Worm (Caenorhabditis elegans) whole organism, L2 larva: Measurements from ENCODE around the gene clec-56.

Experiments used
- C34F6.9 ChIP-seq: fragments of 150-350 bp; optimal IDR thresholded peaks from 2 replicates; lab custom pipeline; 2014; ENCODE audit warnings: missing biosample characterization, missing genetic modification characterization
- F13H6.1 ChIP-seq: sonication (generic microtip); optimal IDR thresholded peaks from 2 replicates; lab custom pipeline; 2016; ENCODE audit warnings: missing genetic modification characterization, missing compliant biosample characterization
- R02D3.7 ChIP-seq: fragments of 150-350 bp; optimal IDR thresholded peaks from 2 replicates; lab custom pipeline; 2014; ENCODE audit warnings: missing biosample characterization, missing genetic modification characterization
- Y55F3AM.14 ChIP-seq: fragments of 200-800 bp; sonication (Bioruptor generic); optimal IDR thresholded peaks from 2 replicates; lab custom pipeline; 2018; ENCODE audit warnings: mild to moderate bottlenecking, missing genetic modification characterization, missing compliant biosample characterization
- ZK546.5 ChIP-seq: sonication (generic microtip); optimal IDR thresholded peaks from 2 replicates; lab custom pipeline; 2017; ENCODE audit warnings: missing biosample characterization, missing genetic modification characterization
- alr-1 ChIP-seq: fragments of 150-350 bp; optimal IDR thresholded peaks from 2 replicates; lab custom pipeline; 2014; ENCODE audit warnings: missing biosample characterization, missing genetic modification characterization
- aly-2 ChIP-seq: fragments of 150-350 bp; optimal IDR thresholded peaks from 2 replicates; lab custom pipeline; 2014; ENCODE audit warnings: missing biosample characterization, missing genetic modification characterization
- ama-1 ChIP-seq: fragments of 150-350 bp; optimal IDR thresholded peaks from 2 replicates; lab custom pipeline; 2018; ENCODE audit warnings: inconsistent platforms
- blmp-1 ChIP-seq: sonication (generic microtip); optimal IDR thresholded peaks from 2 replicates; lab custom pipeline; 2017; ENCODE audit warnings: missing genetic modification characterization, mild to moderate bottlenecking, missing compliant biosample characterization, antibody characterized with exemption, moderate library complexity; ENCODE audit not compliant: insufficient read depth
- ceh-16 ChIP-seq: fragments of 150-350 bp; optimal IDR thresholded peaks from 2 replicates; lab custom pipeline; 2014; ENCODE audit warnings: missing biosample characterization, missing genetic modification characterization
- ceh-82 ChIP-seq: fragments of 150-350 bp; optimal IDR thresholded peaks from 2 replicates; lab custom pipeline; 2014; ENCODE audit warnings: missing biosample characterization, missing genetic modification characterization
- crh-2 ChIP-seq: sonication (generic microtip); optimal IDR thresholded peaks from 2 replicates; lab custom pipeline; 2017; ENCODE audit warnings: missing biosample characterization, missing genetic modification characterization
- dmd-4 ChIP-seq: sonication (generic microtip); optimal IDR thresholded peaks from 2 replicates; lab custom pipeline; 2017; ENCODE audit warnings: missing biosample characterization, missing genetic modification characterization
- egl-27 ChIP-seq: sonication (generic microtip); optimal IDR thresholded peaks from 3 replicates; lab custom pipeline; 2017; ENCODE audit warnings: missing biosample characterization, missing genetic modification reagents, missing genetic modification characterization
- elt-1 ChIP-seq: fragments of 150-350 bp; optimal IDR thresholded peaks from 2 replicates; lab custom pipeline; 2014; ENCODE audit warnings: missing biosample characterization, missing genetic modification characterization
- elt-3 ChIP-seq: sonication (generic microtip); optimal IDR thresholded peaks from 2 replicates; lab custom pipeline; 2017; ENCODE audit warnings: missing biosample characterization, missing genetic modification characterization
- fos-1 ChIP-seq: fragments of 150-350 bp; optimal IDR thresholded peaks from 2 replicates; lab custom pipeline; 2014; ENCODE audit warnings: missing biosample characterization, missing genetic modification characterization
- gmeb-1 ChIP-seq: fragments of 150-350 bp; optimal IDR thresholded peaks from 2 replicates; lab custom pipeline; 2014; ENCODE audit warnings: missing biosample characterization, missing genetic modification characterization
- lin-11 ChIP-seq: fragments of 150-350 bp; sonication (generic microtip); optimal IDR thresholded peaks from 2 replicates; lab custom pipeline; 2014; ENCODE audit warnings: missing biosample characterization, missing genetic modification characterization, inconsistent platforms, mixed read lengths
- lin-13 ChIP-seq: fragments of 150-350 bp; optimal IDR thresholded peaks from 2 replicates; lab custom pipeline; 2014; ENCODE audit warnings: missing biosample characterization, missing genetic modification reagents, missing genetic modification characterization
- lin-39 ChIP-seq: fragments of 150-350 bp; optimal IDR thresholded peaks from 2 replicates; lab custom pipeline; 2014; ENCODE audit warnings: missing biosample characterization, missing genetic modification reagents, missing genetic modification characterization
- lsy-2 ChIP-seq, 2 experiments: fragments of 150-350 bp in 1 of 2; sonication (generic microtip) in 1 of 2; optimal IDR thresholded peaks; 2 replicates each; lab custom pipeline; 2014 to 2017; ENCODE audit warnings: missing biosample characterization in 2 of 2, missing genetic modification characterization in 2 of 2
- mab-5 ChIP-seq: fragments of 150-350 bp; optimal IDR thresholded peaks from 2 replicates; lab custom pipeline; 2014; ENCODE audit warnings: missing biosample characterization, missing genetic modification characterization
- mbf-1 ChIP-seq: sonication (generic microtip); optimal IDR thresholded peaks from 2 replicates; lab custom pipeline; 2017; ENCODE audit warnings: missing biosample characterization, missing genetic modification characterization
- mdl-1 ChIP-seq, 2 experiments: fragments of 150-350 bp in 1 of 2; sonication (generic microtip) in 1 of 2; optimal IDR thresholded peaks; 2 replicates each; lab custom pipeline; 2017; ENCODE audit warnings: missing biosample characterization in 2 of 2, missing genetic modification characterization in 2 of 2
- nhr-10 ChIP-seq: sonication (generic microtip); optimal IDR thresholded peaks from 2 replicates; lab custom pipeline; 2017; ENCODE audit warnings: missing biosample characterization, missing genetic modification characterization
- nhr-11 ChIP-seq: fragments of 150-350 bp; optimal IDR thresholded peaks from 2 replicates; lab custom pipeline; 2014; ENCODE audit warnings: missing biosample characterization, missing genetic modification characterization
- nhr-12 ChIP-seq: fragments of 150-350 bp; optimal IDR thresholded peaks from 2 replicates; lab custom pipeline; 2014; ENCODE audit warnings: missing biosample characterization, missing genetic modification characterization
- nhr-129 ChIP-seq: fragments of 150-350 bp; optimal IDR thresholded peaks from 2 replicates; lab custom pipeline; 2014; ENCODE audit warnings: missing biosample characterization, missing genetic modification characterization
- nhr-21 ChIP-seq: fragments of 150-350 bp; optimal IDR thresholded peaks from 2 replicates; lab custom pipeline; 2014; ENCODE audit warnings: missing biosample characterization, missing genetic modification characterization
- nhr-23 ChIP-seq: fragments of 150-350 bp; optimal IDR thresholded peaks from 2 replicates; lab custom pipeline; 2014; ENCODE audit warnings: missing biosample characterization, missing genetic modification reagents, missing genetic modification characterization
- nhr-237 ChIP-seq: fragments of 150-350 bp; optimal IDR thresholded peaks from 2 replicates; lab custom pipeline; 2014; ENCODE audit warnings: missing biosample characterization, missing genetic modification characterization
- nhr-25 ChIP-seq: fragments of 150-350 bp; sonication (generic microtip); optimal IDR thresholded peaks from 3 replicates; lab custom pipeline; 2014; ENCODE audit warnings: missing biosample characterization, missing genetic modification characterization
- nhr-6 ChIP-seq: fragments of 150-350 bp; optimal IDR thresholded peaks from 2 replicates; lab custom pipeline; 2014; ENCODE audit warnings: missing biosample characterization, missing genetic modification characterization
- nhr-77 ChIP-seq: fragments of 150-350 bp; optimal IDR thresholded peaks from 2 replicates; lab custom pipeline; 2014; ENCODE audit warnings: missing biosample characterization, missing genetic modification characterization
- peb-1 ChIP-seq: fragments of 150-350 bp; optimal IDR thresholded peaks from 2 replicates; lab custom pipeline; 2014; ENCODE audit warnings: missing biosample characterization, missing genetic modification characterization
- sem-4 ChIP-seq: fragments of 150-350 bp; optimal IDR thresholded peaks from 2 replicates; lab custom pipeline; 2014; ENCODE audit warnings: missing biosample characterization, missing genetic modification reagents, missing genetic modification characterization
- skn-1 ChIP-seq: sonication (generic microtip); optimal IDR thresholded peaks from 2 replicates; lab custom pipeline; 2017; ENCODE audit warnings: missing biosample characterization, missing genetic modification characterization
- sma-3 ChIP-seq: sonication (generic microtip); optimal IDR thresholded peaks from 2 replicates; lab custom pipeline; 2016; ENCODE audit warnings: missing genetic modification reagents, missing genetic modification characterization, missing compliant biosample characterization
- sma-9 ChIP-seq, 2 experiments: fragments of 150-350 bp in 1 of 2; sonication (generic microtip) in 1 of 2; optimal IDR thresholded peaks; 2 replicates each; lab custom pipeline; 2014 to 2016; ENCODE audit warnings: missing genetic modification characterization in 2 of 2, mild to moderate bottlenecking in 1 of 2, missing biosample characterization in 1 of 2, missing compliant biosample characterization in 1 of 2, missing genetic modification reagents in 1 of 2, moderate library complexity in 1 of 2
- snpc-4 ChIP-seq: fragments of 150-350 bp; optimal IDR thresholded peaks from 2 replicates; lab custom pipeline; 2014; ENCODE audit warnings: missing biosample characterization, missing genetic modification characterization
- unc-39 ChIP-seq: fragments of 150-350 bp; optimal IDR thresholded peaks from 2 replicates; lab custom pipeline; 2014; ENCODE audit warnings: missing biosample characterization, missing genetic modification characterization
- unc-55 ChIP-seq: fragments of 150-350 bp; sonication (generic microtip); optimal IDR thresholded peaks from 3 replicates; lab custom pipeline; 2014; ENCODE audit warnings: missing biosample characterization, missing genetic modification reagents, missing genetic modification characterization
- unc-62 ChIP-seq: fragments of 150-350 bp; optimal IDR thresholded peaks from 2 replicates; lab custom pipeline; 2014; ENCODE audit warnings: missing biosample characterization, missing genetic modification reagents, missing genetic modification characterization
- zag-1 ChIP-seq: fragments of 150-350 bp; optimal IDR thresholded peaks from 2 replicates; lab custom pipeline; 2014; ENCODE audit warnings: missing biosample characterization, missing genetic modification characterization
- ztf-1 ChIP-seq: fragments of 200-800 bp; sonication (Bioruptor generic); conservative IDR thresholded peaks from 2 replicates; pipeline ENCODE4 v1.3.6; 2022; ENCODE audit warnings: missing genetic modification characterization, missing compliant biosample characterization
- ztf-11 ChIP-seq: sonication (generic microtip); optimal IDR thresholded peaks from 2 replicates; lab custom pipeline; 2017; ENCODE audit warnings: missing biosample characterization, missing genetic modification characterization
- ztf-4 ChIP-seq: fragments of 150-350 bp; optimal IDR thresholded peaks from 2 replicates; lab custom pipeline; 2014; ENCODE audit warnings: missing biosample characterization, missing genetic modification characterization

The clec-56 gene

DNA sequence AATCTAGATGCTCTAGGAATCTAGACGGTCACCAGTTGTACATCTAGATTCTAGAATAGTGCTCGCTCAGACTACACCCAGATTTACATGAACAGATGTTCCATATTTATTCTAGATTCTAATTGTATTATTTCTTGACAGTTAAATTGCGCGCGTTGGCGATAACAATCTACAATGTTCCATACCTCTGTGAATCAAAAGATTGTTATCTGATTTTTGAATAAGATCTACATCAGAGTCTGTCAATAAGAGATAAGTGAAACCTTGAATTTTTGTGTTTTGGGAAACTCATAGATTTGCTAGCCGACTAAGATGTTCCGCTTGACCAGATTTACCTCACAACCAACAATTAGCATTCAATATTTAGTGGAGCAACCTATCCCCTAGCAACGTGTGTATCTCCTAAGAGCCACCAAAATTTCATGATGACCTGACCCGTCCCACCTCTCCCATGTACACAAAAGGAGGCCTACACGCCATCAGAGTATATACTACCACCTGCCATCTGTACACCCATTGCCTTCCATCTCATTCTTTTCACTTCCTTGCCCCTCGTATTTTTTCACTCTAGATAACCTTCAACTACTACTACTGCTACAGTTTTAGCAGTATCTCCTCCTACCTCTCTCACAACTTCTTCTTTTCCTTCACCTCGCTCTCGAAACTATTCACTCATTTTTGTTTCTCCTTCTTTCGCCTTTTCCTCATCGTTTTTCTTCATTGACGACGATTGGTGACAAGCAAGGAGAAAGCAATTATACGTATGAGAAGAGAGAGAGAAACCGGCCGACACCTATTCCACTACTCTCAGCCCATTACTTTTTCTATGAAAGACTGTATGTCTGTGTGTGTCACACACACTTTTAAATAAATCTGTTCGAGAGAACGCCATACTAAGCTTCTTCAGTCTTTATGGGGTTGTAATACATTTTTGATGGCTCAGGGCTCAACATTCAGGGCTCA is 32.8 kb downstream of the clec-56 start:
- TF ChIP-seq mab-5 (tag; lab: Kevin White, UChicago) (no peak), ztf-11 (tag; lab: Kevin White, UChicago) (no peak), egl-27 (tag; lab: Kevin White, UChicago) (peak; percentile 84), ama-1 (no peak), lin-11 (tag; lab: Kevin White, UChicago) (no peak), lsy-2 (tag; optimal IDR thresholded peaks at IDR 0.05; lab: Kevin White, UChicago) (peak in 1 of 2 experiments; percentile 15), mbf-1 (tag; lab: Kevin White, UChicago) (no peak), nhr-6 (tag; lab: Kevin White, UChicago) (no peak), nhr-21 (no peak), nhr-129 (tag; lab: Kevin White, UChicago) (no peak), snpc-4 (no peak), peb-1 (tag; lab: Kevin White, UChicago) (no peak), nhr-23 (tag; lab: Kevin White, UChicago) (peak; percentile 98), unc-62 (GFP tag; lab: Kevin White, UChicago) (no peak), aly-2 (tag; lab: Kevin White, UChicago) (no peak), skn-1 (tag; lab: Kevin White, UChicago) (no peak), nhr-77 (no peak), gmeb-1 (tag; lab: Kevin White, UChicago) (no peak), mdl-1 (tag; optimal IDR thresholded peaks at IDR 0.05; lab: Kevin White, UChicago) (no peak), nhr-237 (tag; lab: Kevin White, UChicago) (no peak), nhr-10 (tag; lab: Kevin White, UChicago) (no peak), sem-4 (tag; lab: Kevin White, UChicago) (peak; percentile 60), unc-55 (GFP tag; lab: Kevin White, UChicago) (no peak), F13H6.1 (tag; lab: Kevin White, UChicago) (no peak), ceh-82 (tag; lab: Kevin White, UChicago) (no peak), ztf-1 (GFP tag; lab: Robert Waterston, UW) (no peak), dmd-4 (no peak), crh-2 (no peak), Y55F3AM.14 (GFP tag; lab: Kevin White, UChicago) (no peak), elt-3 (no peak), ztf-4 (tag; lab: Kevin White, UChicago) (no peak), sma-3 (GFP tag; lab: Kevin White, UChicago) (no peak), zag-1 (no peak), blmp-1 (tag; lab: Kevin White, UChicago) (peak; percentile 90), unc-39 (no peak), C34F6.9 (tag; lab: Kevin White, UChicago) (no peak), nhr-12 (tag; lab: Kevin White, UChicago) (no peak), ZK546.5 (tag; lab: Kevin White, UChicago) (no peak), elt-1 (tag; lab: Kevin White, UChicago) (peak; percentile 100), fos-1 (tag; lab: Kevin White, UChicago) (no peak), nhr-25 (tag; lab: Kevin White, UChicago) (peak; percentile 84), lin-39 (tag; lab: Kevin White, UChicago) (no peak), lin-13 (GFP tag; lab: Kevin White, UChicago) (no peak), alr-1 (tag; lab: Kevin White, UChicago) (no peak), R02D3.7 (no peak), ceh-16 (tag; lab: Kevin White, UChicago) (peak; percentile 100), sma-9 (GFP tag; optimal IDR thresholded peaks at IDR 0.05; lab: Kevin White, UChicago) (peak; percentile 94), sma-9 (tag; optimal IDR thresholded peaks at IDR 0.05; lab: Kevin White, UChicago) (no peak), nhr-11 (tag; lab: Kevin White, UChicago) (no peak)
